Fruit fly (Drosophila melanogaster) S2 (cell line): ENCODE data around the gene Rich.

ENCODE experiments used
- CG8478 ChIP-seq: fragments of >200 bp; optimal IDR thresholded peaks from 2 replicates; lab custom pipeline; 2018
- CTCF ChIP-seq, 2 experiments: fragments of >200 bp; optimal IDR thresholded peaks; 2 replicates each; lab custom pipeline; 2018

- TF ChIP-seq CG8478 (lab: Kevin White, UChicago) (no peak), CTCF (optimal IDR thresholded peaks at IDR 0.05; lab: Kevin White, UChicago) (no peak)
These were observed 53.1 kb downstream of the Rich start for dm6 chr3L:22209658-22210057.
